Fruit fly (Drosophila melanogaster) whole organism, adult: ENCODE results near the gene CG15876.

Experiments
- CG12768 ChIP-seq: fragments of 200-800 bp; sonication (Bioruptor generic); optimal IDR thresholded peaks from 2 replicates; lab custom pipeline; 2017; ENCODE audit warnings: missing biosample characterization, missing genetic modification characterization, mild to moderate bottlenecking, moderate library complexity, missing genetic modification reagents
- CG14711 ChIP-seq: fragments of 200-800 bp; sonication (Bioruptor generic); optimal IDR thresholded peaks from 2 replicates; lab custom pipeline; 2018; ENCODE audit warnings: missing biosample characterization, mild to moderate bottlenecking, missing genetic modification characterization, moderate library complexity
- CG1620 ChIP-seq: fragments of 200-800 bp; sonication (Bioruptor generic); optimal IDR thresholded peaks from 2 replicates; lab custom pipeline; 2016; ENCODE audit warnings: missing biosample characterization, missing genetic modification characterization
- CG33017 ChIP-seq: fragments of 200-800 bp; sonication (Bioruptor generic); optimal IDR thresholded peaks from 2 replicates; lab custom pipeline; 2018; ENCODE audit warnings: missing biosample characterization, mild to moderate bottlenecking, missing genetic modification characterization, moderate library complexity
- CG7101 ChIP-seq: fragments of 200-800 bp; sonication (Bioruptor generic); optimal IDR thresholded peaks from 2 replicates; lab custom pipeline; 2018; ENCODE audit warnings: missing biosample characterization, mild to moderate bottlenecking, missing genetic modification characterization, moderate library complexity
- Clk ChIP-seq: fragments of 200-800 bp; sonication (Bioruptor generic); optimal IDR thresholded peaks from 2 replicates; lab custom pipeline; 2017; ENCODE audit warnings: missing biosample characterization, missing genetic modification characterization
- Crg-1 ChIP-seq: fragments of 200-800 bp; sonication (Bioruptor generic); optimal IDR thresholded peaks from 2 replicates; lab custom pipeline; 2016; ENCODE audit warnings: missing biosample characterization, missing genetic modification characterization
- Hr96 ChIP-seq: fragments of 200-800 bp; sonication (Bioruptor generic); optimal IDR thresholded peaks from 2 replicates; lab custom pipeline; 2016; ENCODE audit warnings: missing biosample characterization, missing genetic modification characterization
- bab1 ChIP-seq: fragments of 200-800 bp; sonication (Bioruptor generic); optimal IDR thresholded peaks from 3 replicates; lab custom pipeline; 2019; ENCODE audit warnings: missing biosample characterization, mild to moderate bottlenecking, missing genetic modification characterization, moderate library complexity
- cnc ChIP-seq, 2 experiments: fragments of >200 bp; optimal IDR thresholded peaks; 2 replicates each; lab custom pipeline; 2017
- kay ChIP-seq: fragments of 200-800 bp; sonication (Bioruptor generic); peaks from one replicate; lab custom pipeline; 2016; ENCODE audit warnings: missing biosample characterization, missing genetic modification characterization, borderline replicate concordance
- ovo ChIP-seq: fragments of 200-800 bp; sonication (Bioruptor generic); optimal IDR thresholded peaks from 2 replicates; lab custom pipeline; 2016; ENCODE audit warnings: missing biosample characterization, missing genetic modification characterization
- pad ChIP-seq: fragments of 200-800 bp; sonication (Bioruptor generic); optimal IDR thresholded peaks from 3 replicates; lab custom pipeline; 2017; ENCODE audit warnings: missing biosample characterization, missing genetic modification characterization, mild to moderate bottlenecking, moderate library complexity, missing genetic modification reagents
- toe ChIP-seq: fragments of 200-800 bp; sonication (Bioruptor generic); optimal IDR thresholded peaks from 2 replicates; lab custom pipeline; 2016; ENCODE audit warnings: missing biosample characterization, missing genetic modification characterization

DNA sequence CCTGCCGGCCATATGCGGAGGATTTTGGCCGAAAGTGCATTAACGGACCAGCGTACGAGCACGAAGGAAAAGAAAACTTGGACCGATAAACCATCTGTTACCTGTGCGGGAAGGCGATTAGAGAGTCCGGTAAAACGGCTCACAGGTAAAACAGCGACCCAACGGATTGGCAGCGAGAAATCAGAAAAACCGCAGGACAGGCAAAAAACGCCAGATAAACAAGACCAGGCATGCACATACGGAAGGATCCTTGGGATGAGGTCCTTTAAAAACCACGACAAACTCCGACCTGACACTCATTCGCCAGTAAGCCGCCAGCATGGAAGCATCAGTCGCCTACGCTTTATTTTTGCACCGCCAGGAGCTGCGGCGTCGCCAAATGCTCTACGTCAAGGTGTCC lies 17.1 kb downstream of the CG15876 start, which contains the start of gene CG34266:
- TF ChIP-seq Hr96 (no peak), kay (no peak), bab1 (GFP tag; lab: Kevin White, UChicago) (no peak), CG12768 (GFP tag; lab: Kevin White, UChicago) (no peak), CG7101 (tag; lab: Kevin White, UChicago) (no peak), Crg-1 (no peak), CG14711 (tag; lab: Kevin White, UChicago) (no peak), CG33017 (tag; lab: Kevin White, UChicago) (no peak), ovo (GFP tag; lab: Kevin White, UChicago) (no peak), CG1620 (GFP tag; lab: Kevin White, UChicago) (no peak), toe (GFP tag; lab: Kevin White, UChicago) (no peak), cnc (optimal IDR thresholded peaks at IDR 0.05; lab: Kevin White, UChicago) (no peak), Clk (GFP tag; lab: Kevin White, UChicago) (no peak), pad (no peak)
